Fruit fly (Drosophila melanogaster) whole organism, embryonic: Measurements from ENCODE around the gene Sgt1.

Experiments used
- Awh ChIP-seq: fragments of 200-800 bp; sonication (Bioruptor generic); IDR thresholded peaks from 2 replicates; pipeline ENCODE4, ENCODE4 v1.3.6; 2022; ENCODE audit warnings: missing biosample characterization, missing genetic modification characterization
- CG1024 ChIP-seq: fragments of 200-800 bp; sonication (Bioruptor generic); IDR thresholded peaks from 2 replicates; pipeline ENCODE4 v1.3.6; 2022; ENCODE audit warnings: missing biosample characterization, missing genetic modification characterization
- CG10543 ChIP-seq: fragments of 200-800 bp; sonication (Bioruptor generic); optimal IDR thresholded peaks from 3 replicates; lab custom pipeline; 2017; ENCODE audit warnings: missing biosample characterization, mild to moderate bottlenecking, missing genetic modification characterization, moderate library complexity
- CG12071 ChIP-seq: fragments of 200-800 bp; sonication (Bioruptor generic); optimal IDR thresholded peaks from 3 replicates; lab custom pipeline; 2018; ENCODE audit warnings: missing biosample characterization, mild to moderate bottlenecking, missing genetic modification characterization
- CG12744 ChIP-seq: fragments of 200-800 bp; sonication (Bioruptor generic); optimal IDR thresholded peaks from 2 replicates; lab custom pipeline; 2016; ENCODE audit warnings: missing biosample characterization, missing genetic modification characterization
- CG14965 ChIP-seq: fragments of 200-800 bp; sonication (Bioruptor generic); optimal IDR thresholded peaks from 2 replicates; lab custom pipeline; 2016; ENCODE audit warnings: missing biosample characterization, missing genetic modification characterization, borderline replicate concordance
- CG15073 ChIP-seq: fragments of 200-800 bp; sonication (Bioruptor generic); optimal IDR thresholded peaks from 2 replicates; lab custom pipeline; 2016; ENCODE audit warnings: missing biosample characterization, missing genetic modification characterization
- CG17385 ChIP-seq: fragments of 200-800 bp; sonication (Bioruptor generic); optimal IDR thresholded peaks from 3 replicates; lab custom pipeline; 2018; ENCODE audit warnings: missing biosample characterization, mild to moderate bottlenecking, missing genetic modification characterization
- CG17568 ChIP-seq: fragments of 200-800 bp; sonication (Bioruptor generic); optimal IDR thresholded peaks from 2 replicates; lab custom pipeline; 2018; ENCODE audit warnings: missing biosample characterization, mild to moderate bottlenecking, missing genetic modification characterization, moderate library complexity
- CG18599 ChIP-seq: fragments of 200-800 bp; sonication (Bioruptor generic); optimal IDR thresholded peaks from 3 replicates; lab custom pipeline; 2017; ENCODE audit warnings: missing biosample characterization, missing genetic modification characterization, mild to moderate bottlenecking, moderate library complexity, missing genetic modification reagents
- CG18619 ChIP-seq: fragments of 200-800 bp; sonication (Bioruptor generic); optimal IDR thresholded peaks from 3 replicates; lab custom pipeline; 2017; ENCODE audit warnings: missing biosample characterization, mild to moderate bottlenecking, missing genetic modification characterization
- CG18764 ChIP-seq: fragments of 200-800 bp; sonication (Bioruptor generic); optimal IDR thresholded peaks from 3 replicates; lab custom pipeline; 2016; ENCODE audit warnings: missing biosample characterization, missing genetic modification characterization
- CG30403 ChIP-seq: fragments of 200-800 bp; sonication (Bioruptor generic); optimal IDR thresholded peaks from 3 replicates; lab custom pipeline; 2016; ENCODE audit warnings: missing biosample characterization, missing genetic modification characterization
- CG32532 ChIP-seq: fragments of 200-800 bp; sonication (Bioruptor generic); IDR thresholded peaks from 2 replicates; pipeline ENCODE4 v1.3.6; 2022; ENCODE audit warnings: missing biosample characterization, missing genetic modification characterization
- CG34422 ChIP-seq: fragments of 200-800 bp; sonication (Bioruptor generic); IDR thresholded peaks from 3 replicates; pipeline ENCODE4 v1.3.6; 2022; ENCODE audit warnings: missing biosample characterization, missing genetic modification characterization
- CG4282 ChIP-seq: fragments of 200-800 bp; sonication (Bioruptor generic); optimal IDR thresholded peaks from 2 replicates; lab custom pipeline; 2016; ENCODE audit warnings: missing biosample characterization, missing genetic modification characterization
- CG6854 ChIP-seq: fragments of 200-800 bp; sonication (Bioruptor generic); optimal IDR thresholded peaks from 3 replicates; lab custom pipeline; 2017; ENCODE audit warnings: missing biosample characterization, mild to moderate bottlenecking, missing genetic modification characterization
- CG7271 ChIP-seq: fragments of 200-800 bp; sonication (Bioruptor generic); optimal IDR thresholded peaks from 2 replicates; lab custom pipeline; 2018; ENCODE audit warnings: missing biosample characterization, mild to moderate bottlenecking, missing genetic modification characterization, moderate library complexity
- CG8478 ChIP-seq: fragments of >200 bp; optimal IDR thresholded peaks from 2 replicates; lab custom pipeline; 2018
- CTCF ChIP-seq: fragments of 200-800 bp; sonication (Bioruptor generic); optimal IDR thresholded peaks from 2 replicates; lab custom pipeline; 2017; ENCODE audit warnings: missing biosample characterization, mild to moderate bottlenecking, missing genetic modification characterization, moderate library complexity
- Camta ChIP-seq: fragments of 200-800 bp; sonication (Bioruptor generic); optimal IDR thresholded peaks from 2 replicates; lab custom pipeline; 2016; ENCODE audit warnings: missing biosample characterization, missing genetic modification characterization
- E2f1 ChIP-seq: fragments of 200-800 bp; sonication (Bioruptor generic); IDR thresholded peaks from 2 replicates; pipeline ENCODE4 v1.3.6; 2022; ENCODE audit warnings: missing biosample characterization, missing genetic modification characterization
- E2f2 ChIP-seq: fragments of 200-800 bp; sonication (Bioruptor generic); IDR thresholded peaks from 2 replicates; pipeline ENCODE4 v1.3.6; 2022; ENCODE audit warnings: missing biosample characterization, missing genetic modification characterization
- Gsc ChIP-seq: fragments of 200-800 bp; sonication (Bioruptor generic); IDR thresholded peaks from 2 replicates; pipeline ENCODE4 v1.3.6; 2022; ENCODE audit warnings: missing biosample characterization, missing genetic modification characterization
- Hsf ChIP-seq: fragments of 200-800 bp; sonication (Bioruptor generic); optimal IDR thresholded peaks from 3 replicates; lab custom pipeline; 2016; ENCODE audit warnings: missing biosample characterization, missing genetic modification characterization
- PHDP ChIP-seq: fragments of 200-800 bp; sonication (Bioruptor generic); optimal IDR thresholded peaks from 3 replicates; lab custom pipeline; 2018; ENCODE audit warnings: missing biosample characterization, mild to moderate bottlenecking, missing genetic modification characterization, moderate library complexity
- Six4 ChIP-seq: fragments of 200-800 bp; sonication (Bioruptor generic); optimal IDR thresholded peaks from 2 replicates; lab custom pipeline; 2016; ENCODE audit warnings: missing biosample characterization, missing genetic modification characterization
- Stat92E ChIP-seq, 3 experiments: fragments of >200 bp in 2 of 3; fragments of 200-800 bp in 1 of 3; sonication (Bioruptor generic) in 1 of 3; optimal IDR thresholded peaks; 2 replicates each; lab custom pipeline; 2017 to 2019; ENCODE audit warnings: missing biosample characterization in 3 of 3, missing genetic modification characterization in 3 of 3, mild to moderate bottlenecking in 1 of 3, moderate library complexity in 1 of 3
- Xrp1 ChIP-seq: fragments of 200-800 bp; sonication (Bioruptor generic); IDR thresholded peaks from 2 replicates; pipeline ENCODE4 v1.3.6; 2022; ENCODE audit warnings: missing biosample characterization, missing genetic modification characterization
- abd-A ChIP-seq: fragments of 200-800 bp; sonication (Bioruptor generic); optimal IDR thresholded peaks from 3 replicates; lab custom pipeline; 2019; ENCODE audit warnings: missing biosample characterization, mild to moderate bottlenecking, missing genetic modification characterization, moderate library complexity
- al ChIP-seq: fragments of 200-800 bp; sonication (Bioruptor generic); IDR thresholded peaks from 2 replicates; pipeline ENCODE4 v1.3.6; 2022; ENCODE audit warnings: missing biosample characterization, missing genetic modification characterization
- ash1 ChIP-seq: fragments of 200-800 bp; sonication (Bioruptor generic); optimal IDR thresholded peaks from 2 replicates; lab custom pipeline; 2018; ENCODE audit warnings: missing biosample characterization, mild to moderate bottlenecking, missing genetic modification characterization
- cad ChIP-seq: fragments of >200 bp; optimal IDR thresholded peaks from 2 replicates; lab custom pipeline; 2017; ENCODE audit warnings: missing biosample characterization, missing genetic modification characterization
- chif ChIP-seq, 2 experiments: fragments of 200-800 bp; sonication (Bioruptor generic); optimal IDR thresholded peaks; 3 replicates each; lab custom pipeline; 2016; ENCODE audit warnings: missing biosample characterization in 2 of 2, missing genetic modification characterization in 2 of 2
- chm ChIP-seq: fragments of 200-800 bp; sonication (Bioruptor generic); IDR thresholded peaks from 2 replicates; pipeline ENCODE4 v1.3.6; 2022; ENCODE audit warnings: missing biosample characterization, missing genetic modification characterization
- crol ChIP-seq: fragments of 200-800 bp; sonication (Bioruptor generic); IDR thresholded peaks from 2 replicates; pipeline ENCODE4 v1.3.6; 2022; ENCODE audit warnings: missing biosample characterization, missing genetic modification characterization
- fd96Cb ChIP-seq: fragments of 200-800 bp; sonication (Bioruptor generic); optimal IDR thresholded peaks from 2 replicates; lab custom pipeline; 2018; ENCODE audit warnings: missing biosample characterization, mild to moderate bottlenecking, missing genetic modification characterization, moderate library complexity
- ftz-f1 ChIP-seq: fragments of 200-800 bp; sonication (Bioruptor generic); optimal IDR thresholded peaks from 2 replicates; lab custom pipeline; 2016; ENCODE audit warnings: missing biosample characterization, missing genetic modification characterization
- grn ChIP-seq: fragments of 200-800 bp; sonication (Bioruptor generic); optimal IDR thresholded peaks from 3 replicates; lab custom pipeline; 2017; ENCODE audit warnings: missing biosample characterization, missing genetic modification characterization
- ham ChIP-seq: fragments of 200-800 bp; sonication (Bioruptor generic); IDR thresholded peaks from 2 replicates; pipeline ENCODE4 v1.3.6; 2022; ENCODE audit warnings: missing biosample characterization, missing genetic modification characterization
- knrl ChIP-seq: fragments of 200-800 bp; sonication (Bioruptor generic); IDR thresholded peaks from 3 replicates; pipeline ENCODE4 v1.3.6; 2022; ENCODE audit warnings: missing biosample characterization, missing genetic modification characterization; ENCODE audit not compliant: partially characterized antibody
- pfk ChIP-seq: fragments of 200-800 bp; sonication (Bioruptor generic); optimal IDR thresholded peaks from 2 replicates; lab custom pipeline; 2018; ENCODE audit warnings: missing biosample characterization, mild to moderate bottlenecking, missing genetic modification characterization, moderate library complexity
- phol ChIP-seq: fragments of 200-800 bp; sonication (Bioruptor generic); optimal IDR thresholded peaks from 3 replicates; lab custom pipeline; 2018; ENCODE audit warnings: missing biosample characterization, mild to moderate bottlenecking, missing genetic modification characterization, moderate library complexity
- prd ChIP-seq, 3 experiments: fragments of >200 bp in 2 of 3; fragments of 200-800 bp in 1 of 3; sonication (Bioruptor generic) in 1 of 3; optimal IDR thresholded peaks in 2 of 3; IDR thresholded peaks in 1 of 3; 2 replicates in 2 of 3; 3 replicates in 1 of 3; pipeline versions ENCODE4 v1.3.6 to Lab custom; 2017 to 2022; ENCODE audit warnings: missing biosample characterization in 1 of 3, missing genetic modification characterization in 1 of 3
- row ChIP-seq: fragments of 200-800 bp; sonication (Bioruptor generic); IDR thresholded peaks from 3 replicates; pipeline ENCODE4 v1.3.6; 2022; ENCODE audit warnings: missing biosample characterization, missing genetic modification characterization
- sim ChIP-seq: fragments of 200-800 bp; sonication (Bioruptor generic); IDR thresholded peaks from 2 replicates; pipeline ENCODE4 v1.3.6; 2022; ENCODE audit warnings: missing biosample characterization, missing genetic modification characterization
- tin ChIP-seq: fragments of 200-800 bp; sonication (Bioruptor generic); optimal IDR thresholded peaks from 3 replicates; lab custom pipeline; 2016; ENCODE audit warnings: missing biosample characterization, missing genetic modification characterization
- toy ChIP-seq: fragments of 200-800 bp; sonication (Bioruptor generic); IDR thresholded peaks from 2 replicates; pipeline ENCODE4 v1.3.6; 2022; ENCODE audit warnings: missing biosample characterization, missing genetic modification characterization
- twi ChIP-seq: fragments of 200-800 bp; optimal IDR thresholded peaks from 2 replicates; lab custom pipeline; 2019; ENCODE audit warnings: missing biosample characterization, mild to moderate bottlenecking, missing genetic modification characterization, moderate library complexity
- vvl ChIP-seq: fragments of 200-800 bp; sonication (Bioruptor generic); IDR thresholded peaks from 2 replicates; pipeline ENCODE4 v1.3.6; 2022; ENCODE audit warnings: missing biosample characterization, missing genetic modification characterization
- z ChIP-seq: fragments of 200-800 bp; sonication (Bioruptor generic); IDR thresholded peaks from 3 replicates; pipeline ENCODE4 v1.3.6; 2022; ENCODE audit warnings: missing biosample characterization, missing genetic modification characterization
- zf30C ChIP-seq: fragments of 200-800 bp; sonication (Bioruptor generic); optimal IDR thresholded peaks from 3 replicates; lab custom pipeline; 2018; ENCODE audit warnings: missing biosample characterization, mild to moderate bottlenecking, missing genetic modification characterization
- zfh1 ChIP-seq: fragments of 200-800 bp; sonication (Bioruptor generic); IDR thresholded peaks from 3 replicates; pipeline ENCODE4 v1.3.6; 2022; ENCODE audit warnings: missing biosample characterization, missing genetic modification characterization

The Sgt1 gene

dm6 chr3R:8288790-8289189 is 16.3 kb downstream of the Sgt1 start (continued):
- TF ChIP-seq CG14965 (GFP tag; lab: Kevin White, UChicago) (no peak), twi (tag; lab: Kevin White, UChicago) (peak; percentile 88), CG18599 (GFP tag; lab: Kevin White, UChicago) (no peak), Gsc (no peak), CG8478 (no peak), CG18764 (GFP tag; lab: Kevin White, UChicago) (no peak), ash1 (GFP tag; lab: Kevin White, UChicago) (no peak), tin (GFP tag; lab: Kevin White, UChicago) (no peak), chif (GFP tag; optimal IDR thresholded peaks at IDR 0.05; lab: Kevin White, UChicago) (no peak), Camta (GFP tag; lab: Kevin White, UChicago) (no peak), knrl (GFP tag; lab: Robert Waterston, UW) (no peak), Hsf (GFP tag; lab: Kevin White, UChicago) (no peak), CTCF (GFP tag; lab: Kevin White, UChicago) (no peak), CG12744 (no peak), E2f2 (GFP tag; lab: Robert Waterston, UW) (no peak), prd (optimal IDR thresholded peaks at IDR 0.05; lab: Kevin White, UChicago) (no peak), prd (GFP tag; IDR thresholded peaks at IDR 0.05; lab: Robert Waterston, UW) (peak; percentile 27; the same call in 1 of the 3 replicates), Six4 (no peak), al (GFP tag; lab: Robert Waterston, UW) (no peak), Awh (no peak), phol (no peak), row (GFP tag; lab: Robert Waterston, UW) (0 out of 3 replicates have a peak, but pooled peaks have one; percentile 28), CG32532 (no peak), CG10543 (no peak), toy (GFP tag; lab: Robert Waterston, UW) (no peak), sim (GFP tag; lab: Robert Waterston, UW) (no peak), CG30403 (GFP tag; lab: Kevin White, UChicago) (no peak), CG7271 (no peak), zfh1 (GFP tag; lab: Robert Waterston, UW) (0 out of 3 replicates have a peak, but pooled peaks have one; percentile 6), crol (GFP tag; lab: Robert Waterston, UW) (no peak), CG6854 (GFP tag; lab: Kevin White, UChicago) (no peak), cad (GFP tag; lab: Kevin White, UChicago) (no peak), ftz-f1 (GFP tag; lab: Kevin White, UChicago) (no peak), fd96Cb (tag; lab: Kevin White, UChicago) (no peak), CG4282 (GFP tag; lab: Kevin White, UChicago) (no peak), Xrp1 (0 out of 2 replicates have a peak, but pooled peaks have one; percentile 13), Stat92E (GFP tag; optimal IDR thresholded peaks at IDR 0.05; lab: Kevin White, UChicago) (no peak), PHDP (tag; lab: Kevin White, UChicago) (no peak), z (GFP tag; lab: Robert Waterston, UW) (no peak), CG15073 (GFP tag; lab: Kevin White, UChicago) (no peak), CG34422 (no peak), CG18619 (no peak), CG17568 (GFP tag; lab: Kevin White, UChicago) (no peak), chm (no peak), grn (GFP tag; lab: Kevin White, UChicago) (peak; percentile 25), CG17385 (GFP tag; lab: Kevin White, UChicago) (no peak), ham (GFP tag; lab: Robert Waterston, UW) (no peak), pfk (GFP tag; lab: Kevin White, UChicago) (no peak), zf30C (peak; percentile 92), vvl (GFP tag; lab: Robert Waterston, UW) (0 out of 2 replicates have a peak, but pooled peaks have one; percentile 22), CG1024 (GFP tag; lab: Robert Waterston, UW) (no peak), CG12071 (GFP tag; lab: Kevin White, UChicago) (no peak), abd-A (tag; lab: Kevin White, UChicago) (no peak), E2f1 (GFP tag; lab: Robert Waterston, UW) (no peak)
